Worm (Caenorhabditis elegans): ENCODE results near the gene Y39F10A.6.

ce11 chrII:786938-787337 lies 3.5 kb upstream of the Y39F10A.6 start, which contains the start of gene F46F5.16:
- TF ChIP-seq unc-62 (GFP tag; optimal IDR thresholded peaks at IDR 0.05 in 1 of 2) = no peak
- no peak for TF ChIP-seq unc-62 (tag; optimal IDR thresholded peaks at IDR 0.05)
- no peak for TF ChIP-seq nhr-28 (tag; optimal IDR thresholded peaks at IDR 0.05)
- TF ChIP-seq tag-97 (GFP tag; IDR thresholded peaks at IDR 0.05) = no peak
- TF ChIP-seq lin-13 (GFP tag; optimal IDR thresholded peaks at IDR 0.05) = no peak

Measured in whole organism, L4 larva.